Fruit fly (Drosophila melanogaster): ENCODE results near the gene Pa1.

Pa1 gene

dm6 chrX:11342771-11343170, 16.3 kb upstream of the Pa1 start:
- no peak for TF ChIP-seq Hr96 (GFP tag; optimal IDR thresholded peaks at IDR 0.05)

dm6 chrX:11347809-11348208, 11.2 kb upstream of the Pa1 start, which contains the start of the genes GCS1 and CG11756:
TSS of gene GCS1 (minus strand) at chrX:11348001.
TSS of gene CG11756 (plus strand) at chrX:11348120.
- TF ChIP-seq CG14711 (tag; optimal IDR thresholded peaks at IDR 0.05) (no peak), bab1 (GFP tag; optimal IDR thresholded peaks at IDR 0.05) (peak; percentile 12), CG12768 (GFP tag; optimal IDR thresholded peaks at IDR 0.05) (no peak), cic (GFP tag; optimal IDR thresholded peaks at IDR 0.05) (no peak), cnc (optimal IDR thresholded peaks at IDR 0.05) (no peak), ovo (GFP tag; optimal IDR thresholded peaks at IDR 0.05) (no peak), Hr96 (GFP tag; optimal IDR thresholded peaks at IDR 0.05) (no peak), tj (GFP tag; optimal IDR thresholded peaks at IDR 0.05) (no peak), CG7045 (GFP tag; optimal IDR thresholded peaks at IDR 0.05) (no peak), CG5204 (GFP tag; optimal IDR thresholded peaks at IDR 0.05) (no peak), toe (GFP tag; optimal IDR thresholded peaks at IDR 0.05) (no peak), Mnt (GFP tag; optimal IDR thresholded peaks at IDR 0.05) (peak; percentile 19), CG11617 (GFP tag; optimal IDR thresholded peaks at IDR 0.05) (peak; percentile 12), CG1620 (GFP tag; optimal IDR thresholded peaks at IDR 0.05) (peak; percentile 8), Crg-1 (GFP tag; optimal IDR thresholded peaks at IDR 0.05) (no peak)

dm6 chrX:11348829-11349228, 10.2 kb upstream of the Pa1 start, which contains the start of gene CG1738:
TSS of gene CG1738 (plus strand) at chrX:11349049.
- TF ChIP-seq CG33017 (tag; optimal IDR thresholded peaks at IDR 0.05) (no peak), CG7101 (tag; optimal IDR thresholded peaks at IDR 0.05) (peak; percentile 52), CG12768 (GFP tag; optimal IDR thresholded peaks at IDR 0.05) (no peak), pad (GFP tag; optimal IDR thresholded peaks at IDR 0.05) (no peak), Hr96 (GFP tag; optimal IDR thresholded peaks at IDR 0.05) (no peak), CG1620 (GFP tag; optimal IDR thresholded peaks at IDR 0.05) (no peak), Mnt (GFP tag; optimal IDR thresholded peaks at IDR 0.05) (peak; percentile 95), cic (GFP tag; optimal IDR thresholded peaks at IDR 0.05) (no peak), bab1 (GFP tag; optimal IDR thresholded peaks at IDR 0.05) (no peak), CG11617 (GFP tag; optimal IDR thresholded peaks at IDR 0.05) (peak; percentile 9), CG14711 (tag; optimal IDR thresholded peaks at IDR 0.05) (peak; percentile 55)

- TF ChIP-seq Clk (GFP tag; optimal IDR thresholded peaks at IDR 0.05) (no peak), bab1 (GFP tag; optimal IDR thresholded peaks at IDR 0.05) (peak; percentile 43), CG11617 (GFP tag; optimal IDR thresholded peaks at IDR 0.05) (no peak), CG12768 (GFP tag; optimal IDR thresholded peaks at IDR 0.05) (no peak), tj (GFP tag; optimal IDR thresholded peaks at IDR 0.05) (no peak), Crg-1 (GFP tag; optimal IDR thresholded peaks at IDR 0.05) (peak; percentile 59), CG1620 (GFP tag; optimal IDR thresholded peaks at IDR 0.05) (peak; percentile 61), CG5204 (GFP tag; optimal IDR thresholded peaks at IDR 0.05) (peak; percentile 2), CG33017 (tag; optimal IDR thresholded peaks at IDR 0.05) (no peak), CG7045 (GFP tag; optimal IDR thresholded peaks at IDR 0.05) (no peak), ovo (GFP tag; optimal IDR thresholded peaks at IDR 0.05) (no peak), kay (GFP tag; ENCODE audit: borderline replicate concordance) (no peak), toe (GFP tag; optimal IDR thresholded peaks at IDR 0.05) (peak; percentile 37), cic (GFP tag; optimal IDR thresholded peaks at IDR 0.05) (no peak), pad (GFP tag; optimal IDR thresholded peaks at IDR 0.05) (no peak), CG14711 (tag; optimal IDR thresholded peaks at IDR 0.05) (peak; percentile 66), Mnt (GFP tag; optimal IDR thresholded peaks at IDR 0.05) (peak; percentile 75), cnc (optimal IDR thresholded peaks at IDR 0.05) (no peak), CG7101 (tag; optimal IDR thresholded peaks at IDR 0.05) (peak; percentile 69), Hr96 (GFP tag; optimal IDR thresholded peaks at IDR 0.05) (no peak)
These were observed 9.3 kb upstream of the Pa1 start, which contains the start of gene NdufV3 for dm6 chrX:11349780-11350179. TSS of gene NdufV3 (plus strand) at chrX:11349998.

dm6 chrX:11350505-11351327, 8.3 kb upstream of the Pa1 start, which contains the start of gene CG1737:
TSS of gene CG1737 (plus strand) at chrX:11350608.
- TF ChIP-seq CG7045 (GFP tag; optimal IDR thresholded peaks at IDR 0.05): no peak
- TF ChIP-seq CG11617 (GFP tag; optimal IDR thresholded peaks at IDR 0.05): peak; percentile 11
- TF ChIP-seq toe (GFP tag; optimal IDR thresholded peaks at IDR 0.05): no peak
- peak; percentile 94 for TF ChIP-seq pad (GFP tag; optimal IDR thresholded peaks at IDR 0.05)
- peak; percentile 28 for TF ChIP-seq bab1 (GFP tag; optimal IDR thresholded peaks at IDR 0.05)
- TF ChIP-seq CG1620 (GFP tag; optimal IDR thresholded peaks at IDR 0.05): peak; percentile 83
- TF ChIP-seq CG5204 (GFP tag; optimal IDR thresholded peaks at IDR 0.05): no peak
- TF ChIP-seq CG7101 (tag; optimal IDR thresholded peaks at IDR 0.05): peak; percentile 44
- peak; percentile 62 for TF ChIP-seq Hr96 (GFP tag; optimal IDR thresholded peaks at IDR 0.05)
- peak; percentile 99 for TF ChIP-seq CG14711 (tag; optimal IDR thresholded peaks at IDR 0.05)
- peak; percentile 80 for TF ChIP-seq ovo (GFP tag; optimal IDR thresholded peaks at IDR 0.05)
- peak; percentile 17 for TF ChIP-seq cic (GFP tag; optimal IDR thresholded peaks at IDR 0.05)
- peak; percentile 79 for TF ChIP-seq Mnt (GFP tag; optimal IDR thresholded peaks at IDR 0.05)
- TF ChIP-seq CG12768 (GFP tag; optimal IDR thresholded peaks at IDR 0.05): peak; percentile 47
- no peak for TF ChIP-seq Clk (GFP tag; optimal IDR thresholded peaks at IDR 0.05)
- no peak for TF ChIP-seq cnc (optimal IDR thresholded peaks at IDR 0.05)
- TF ChIP-seq kay (GFP tag; ENCODE audit: borderline replicate concordance): no peak
- TF ChIP-seq CG33017 (tag; optimal IDR thresholded peaks at IDR 0.05): no peak
- TF ChIP-seq tj (GFP tag; optimal IDR thresholded peaks at IDR 0.05): no peak
- peak; percentile 60 for TF ChIP-seq Crg-1 (GFP tag; optimal IDR thresholded peaks at IDR 0.05)

dm6 chrX:11351351-11351750, 7.7 kb upstream of the Pa1 start:
- TF ChIP-seq CG1620 (GFP tag; optimal IDR thresholded peaks at IDR 0.05): peak; percentile 92
- peak; percentile 92 for TF ChIP-seq toe (GFP tag; optimal IDR thresholded peaks at IDR 0.05)
- peak; percentile 92 for TF ChIP-seq CG33017 (tag; optimal IDR thresholded peaks at IDR 0.05)
- peak; percentile 85 for TF ChIP-seq CG11617 (GFP tag; optimal IDR thresholded peaks at IDR 0.05)
- peak; percentile 91 for TF ChIP-seq Crg-1 (GFP tag; optimal IDR thresholded peaks at IDR 0.05)
- peak; percentile 74 for TF ChIP-seq cic (GFP tag; optimal IDR thresholded peaks at IDR 0.05)
- TF ChIP-seq CG7101 (tag; optimal IDR thresholded peaks at IDR 0.05): peak; percentile 95
- TF ChIP-seq ovo (GFP tag; optimal IDR thresholded peaks at IDR 0.05): peak; percentile 42
- peak; percentile 94 for TF ChIP-seq CG7045 (GFP tag; optimal IDR thresholded peaks at IDR 0.05)
- peak; percentile 83 for TF ChIP-seq CG5204 (GFP tag; optimal IDR thresholded peaks at IDR 0.05)
- no peak for TF ChIP-seq kay (GFP tag; ENCODE audit: borderline replicate concordance)
- TF ChIP-seq Hr96 (GFP tag; optimal IDR thresholded peaks at IDR 0.05): no peak
- peak; percentile 85 for TF ChIP-seq Mnt (GFP tag; optimal IDR thresholded peaks at IDR 0.05)
- TF ChIP-seq Clk (GFP tag; optimal IDR thresholded peaks at IDR 0.05): peak; percentile 89
- peak; percentile 98 for TF ChIP-seq bab1 (GFP tag; optimal IDR thresholded peaks at IDR 0.05)
- peak; percentile 69 for TF ChIP-seq tj (GFP tag; optimal IDR thresholded peaks at IDR 0.05)
- TF ChIP-seq CG12768 (GFP tag; optimal IDR thresholded peaks at IDR 0.05): peak; percentile 96
- peak; percentile 81 for TF ChIP-seq pad (GFP tag; optimal IDR thresholded peaks at IDR 0.05)
- TF ChIP-seq cnc (optimal IDR thresholded peaks at IDR 0.05): no peak
- TF ChIP-seq CG14711 (tag; optimal IDR thresholded peaks at IDR 0.05): peak; percentile 91

Data from whole organism, adult.